Fruit fly (Drosophila melanogaster) whole organism: ENCODE data around the gene CG33688.

Experiments used
- Dll ChIP-seq: fragments of >200 bp; optimal IDR thresholded peaks from 2 replicates; lab custom pipeline; 2017
- pan ChIP-seq: fragments of >200 bp; optimal IDR thresholded peaks from 2 replicates; lab custom pipeline; 2017
- psq ChIP-seq: fragments of >200 bp; optimal IDR thresholded peaks from 2 replicates; lab custom pipeline; 2017
- usp ChIP-seq: fragments of >200 bp; optimal IDR thresholded peaks from 2 replicates; lab custom pipeline; 2017; ENCODE audit warnings: missing biosample characterization, missing genetic modification characterization, mixed read lengths

dm6 chr3L:16208839-16209612 is 10.0 kb downstream of the CG33688 start:
- TF ChIP-seq pan (lab: Kevin White, UChicago): no peak
- no peak for TF ChIP-seq usp (GFP tag; lab: Kevin White, UChicago)
- no peak for TF ChIP-seq psq (lab: Kevin White, UChicago)
- TF ChIP-seq Dll (lab: Kevin White, UChicago): no peak
